Worm (Caenorhabditis elegans): ENCODE data around the gene sre-27.

DNA sequence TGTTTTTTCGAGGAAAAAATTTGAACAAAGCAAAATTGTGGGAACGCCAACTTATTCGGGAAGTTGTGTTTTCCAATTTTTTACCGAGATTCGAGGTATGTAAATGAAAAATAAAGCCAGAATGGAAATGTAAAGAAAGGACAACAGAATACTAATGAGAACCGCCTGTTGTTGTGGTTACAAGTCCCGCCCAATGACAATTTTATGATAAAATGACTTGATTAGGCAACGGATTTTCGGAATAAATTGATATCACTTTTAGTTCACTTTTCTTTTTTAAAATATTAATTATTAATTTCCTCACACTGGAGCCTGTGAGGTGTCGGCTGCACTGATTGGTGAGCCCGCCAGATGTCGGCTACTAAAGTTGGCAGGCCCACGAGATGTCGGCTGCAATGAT, 14.9 kb upstream of the sre-27 start, which contains the start of gene dct-12:
- TF ChIP-seq mep-1 (tag; optimal IDR thresholded peaks at IDR 0.05) (no peak), ham-2 (GFP tag; optimal IDR thresholded peaks at IDR 0.05) (no peak), pha-4 (tag; optimal IDR thresholded peaks at IDR 0.05) (no peak), ztf-11 (tag; optimal IDR thresholded peaks at IDR 0.05) (no peak), unc-39 (tag; optimal IDR thresholded peaks at IDR 0.05) (no peak), ceh-83 (GFP tag; optimal IDR thresholded peaks at IDR 0.05) (no peak), blmp-1 (tag; optimal IDR thresholded peaks at IDR 0.05) (no peak), unc-62 (GFP tag; optimal IDR thresholded peaks at IDR 0.05) (no peak), zip-8 (tag; optimal IDR thresholded peaks at IDR 0.05) (no peak), snpc-4 (tag; optimal IDR thresholded peaks at IDR 0.05) (no peak), lsy-2 (tag; optimal IDR thresholded peaks at IDR 0.05) (no peak), nhr-76 (tag; optimal IDR thresholded peaks at IDR 0.05) (no peak), nhr-28 (tag; optimal IDR thresholded peaks at IDR 0.05) (no peak)
